Worm (Caenorhabditis elegans) whole organism, midembryonic: ENCODE measurements around the gene K09F5.4.
A peak's percentile ranks its signal among the peaks of the same experiment; 100 is the strongest.
"Not testable (repeated sequence)": the region's sequence is repeated elsewhere in the genome, so short reads cannot be mapped to it uniquely, and the experiment has no call there.

Experiments used
- T22C8.4 ChIP-seq: fragments of 200-800 bp; sonication (Bioruptor generic); IDR thresholded peaks from 2 replicates; pipeline ENCODE4 v1.3.6; 2022; ENCODE audit warnings: missing genetic modification characterization, missing compliant biosample characterization
- cog-1 ChIP-seq: sonication (generic microtip); optimal IDR thresholded peaks from 2 replicates; lab custom pipeline; 2016; ENCODE audit warnings: missing genetic modification characterization, missing compliant biosample characterization
- flt-1 ChIP-seq: fragments of 200-800 bp; sonication (Bioruptor generic); IDR thresholded peaks from 2 replicates; pipeline ENCODE4 v1.3.6; 2022; ENCODE audit warnings: missing genetic modification characterization, missing compliant biosample characterization
- klf-2 ChIP-seq: fragments of 200-800 bp; sonication (Bioruptor generic); conservative IDR thresholded peaks from 2 replicates; pipeline ENCODE4 v1.3.6; 2022; ENCODE audit warnings: missing genetic modification reagents, missing genetic modification characterization, missing compliant biosample characterization
- med-1 ChIP-seq: sonication (generic microtip); optimal IDR thresholded peaks from 2 replicates; lab custom pipeline; 2017; ENCODE audit warnings: missing genetic modification characterization, mild to moderate bottlenecking, missing compliant biosample characterization, antibody characterized with exemption, missing genetic modification reagents; ENCODE audit not compliant: insufficient read depth
- ref-1 ChIP-seq: fragments of 200-800 bp; sonication (Bioruptor generic); conservative IDR thresholded peaks from 2 replicates; pipeline ENCODE4 v1.3.6; 2022; ENCODE audit warnings: missing genetic modification reagents, missing genetic modification characterization, missing compliant biosample characterization
- tab-1 ChIP-seq: fragments of 200-800 bp; sonication (Bioruptor generic); IDR thresholded peaks from 2 replicates; pipeline ENCODE4 v1.3.6; 2022; ENCODE audit warnings: missing genetic modification characterization, missing compliant biosample characterization
- ztf-23 ChIP-seq: fragments of 200-800 bp; sonication (Bioruptor generic); IDR thresholded peaks from 2 replicates; pipeline ENCODE4 v1.3.6; 2022; ENCODE audit warnings: missing genetic modification reagents, missing genetic modification characterization, missing compliant biosample characterization
- ztf-29 ChIP-seq: fragments of 200-800 bp; sonication (Bioruptor generic); IDR thresholded peaks from 2 replicates; pipeline ENCODE4 v1.3.6; 2022; ENCODE audit warnings: missing genetic modification reagents, missing genetic modification characterization, missing compliant biosample characterization

The K09F5.4 gene

ce11 chrX:7665401-7665800, 45.1 kb downstream of the K09F5.4 start:
- TF ChIP-seq tab-1: no peak
- no peak for TF ChIP-seq T22C8.4 (GFP tag; lab: Robert Waterston, UW)
- no peak for TF ChIP-seq ref-1 (GFP tag; lab: Robert Waterston, UW)
- TF ChIP-seq cog-1 (tag; lab: Kevin White, UChicago): no peak
- TF ChIP-seq flt-1 (GFP tag; lab: Robert Waterston, UW): no peak
- TF ChIP-seq ztf-29 (GFP tag; lab: Robert Waterston, UW): no peak
- TF ChIP-seq klf-2: no peak
- TF ChIP-seq ztf-23: no peak

DNA sequence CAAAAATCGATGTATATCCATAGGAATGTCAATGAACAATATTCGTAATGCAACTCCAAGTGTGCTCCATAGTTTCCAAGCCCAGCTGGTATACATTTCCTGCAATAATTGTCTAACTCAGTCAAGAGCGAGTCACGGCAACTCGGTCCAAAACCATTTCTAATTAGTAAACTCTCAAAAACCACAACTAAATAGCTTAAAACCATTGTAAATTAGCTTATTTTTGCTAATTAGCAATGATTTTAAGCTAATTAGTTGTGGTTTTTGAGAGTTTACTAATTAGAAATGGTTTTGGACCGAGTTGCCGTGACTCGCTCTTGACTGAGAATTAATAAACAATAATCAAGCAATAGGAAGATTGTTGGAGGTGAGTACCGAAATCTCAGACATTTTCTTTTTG, 45.7 kb downstream of the K09F5.4 start, which contains the start of gene dhs-29:
Gene dhs-29 (minus strand): TSS at position 101 of the 400 bp plus-strand sequence.
- TF ChIP-seq ztf-23; ref-1 (GFP tag; lab: Robert Waterston, UW); klf-2: not testable (repeated sequence)

ce11 chrX:7664419-7664818, 46.1 kb downstream of the K09F5.4 start:
- no peak for TF ChIP-seq tab-1
- TF ChIP-seq ztf-29 (GFP tag; lab: Robert Waterston, UW): no peak
- no peak for TF ChIP-seq cog-1 (tag; lab: Kevin White, UChicago)
- TF ChIP-seq klf-2: no peak
- TF ChIP-seq T22C8.4 (GFP tag; lab: Robert Waterston, UW): no peak
- TF ChIP-seq flt-1 (GFP tag; lab: Robert Waterston, UW): no peak
- TF ChIP-seq ztf-23: no peak
- no peak for TF ChIP-seq med-1 (GFP tag; lab: Kevin White, UChicago)

DNA sequence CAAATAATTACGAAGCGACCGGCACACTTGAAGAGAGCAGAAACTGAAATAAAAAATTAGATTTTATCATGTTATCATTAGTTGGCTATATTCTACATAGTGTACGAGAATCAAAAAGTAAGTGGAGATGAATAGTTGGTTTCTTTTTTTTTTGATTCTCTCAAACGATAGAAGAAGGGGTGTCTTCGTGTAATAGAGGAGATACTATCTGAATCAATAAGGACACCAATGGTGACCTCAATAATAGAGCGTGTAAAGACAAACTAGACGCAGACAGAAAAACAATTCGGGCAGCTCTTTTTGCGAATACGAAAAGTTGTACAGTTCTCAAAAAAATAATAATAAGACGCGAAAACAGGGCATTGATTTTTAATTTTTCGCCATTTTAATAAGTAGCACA, 48.0 kb downstream of the K09F5.4 start:
- TF ChIP-seq ztf-29 (GFP tag; lab: Robert Waterston, UW) (no peak), tab-1 (no peak), med-1 (GFP tag; lab: Kevin White, UChicago) (no peak), T22C8.4 (GFP tag; lab: Robert Waterston, UW) (no peak), klf-2 (no peak), ref-1 (GFP tag; lab: Robert Waterston, UW) (no peak), ztf-23 (no peak), flt-1 (GFP tag; lab: Robert Waterston, UW) (no peak), cog-1 (tag; lab: Kevin White, UChicago) (no peak)

- no peak for TF ChIP-seq cog-1 (tag; lab: Kevin White, UChicago)
- TF ChIP-seq flt-1 (GFP tag; lab: Robert Waterston, UW): no peak
- TF ChIP-seq ztf-23: no peak
- TF ChIP-seq med-1 (GFP tag; lab: Kevin White, UChicago): no peak
- no peak for TF ChIP-seq klf-2
Measured at ce11 chrX:7661628-7662027, 48.9 kb downstream of the K09F5.4 start.

ce11 chrX:7660919-7661557, 49.5 kb downstream of the K09F5.4 start, which contains the start of gene pcca-1:
pcca-1 (minus strand) TSS chrX:7660986.
- TF ChIP-seq ztf-23: peak; percentile 14; the same call in 1 of the 2 replicates
- no peak for TF ChIP-seq flt-1 (GFP tag; lab: Robert Waterston, UW)
